Fruit fly (Drosophila melanogaster) whole organism, embryonic: Measurements from ENCODE around the gene ttm50.

ENCODE experiments used
- Abd-B ChIP-seq: fragments of 200-800 bp; sonication (Bioruptor generic); optimal IDR thresholded peaks from 2 replicates; lab custom pipeline; 2018; ENCODE audit warnings: missing biosample characterization, mild to moderate bottlenecking, missing genetic modification characterization, moderate library complexity
- B-H2 ChIP-seq: fragments of 200-800 bp; sonication (Bioruptor generic); optimal IDR thresholded peaks from 2 replicates; lab custom pipeline; 2018; ENCODE audit warnings: missing biosample characterization, mild to moderate bottlenecking, missing genetic modification characterization
- CG10462 ChIP-seq: fragments of 200-800 bp; sonication (Bioruptor generic); optimal IDR thresholded peaks from 2 replicates; lab custom pipeline; 2016; ENCODE audit warnings: missing biosample characterization, missing genetic modification characterization
- CG11504 ChIP-seq: fragments of 200-800 bp; sonication (Bioruptor generic); optimal IDR thresholded peaks from 3 replicates; lab custom pipeline; 2019; ENCODE audit warnings: missing biosample characterization, mild to moderate bottlenecking, missing genetic modification characterization, moderate library complexity
- CG12769 ChIP-seq: fragments of 200-800 bp; sonication (Bioruptor generic); optimal IDR thresholded peaks from 2 replicates; lab custom pipeline; 2019; ENCODE audit warnings: missing biosample characterization, mild to moderate bottlenecking, missing genetic modification characterization, moderate library complexity
- CG13624 ChIP-seq: fragments of 200-800 bp; sonication (Bioruptor generic); optimal IDR thresholded peaks from 2 replicates; lab custom pipeline; 2016; ENCODE audit warnings: missing biosample characterization, missing genetic modification characterization
- CG1529 ChIP-seq: fragments of 200-800 bp; sonication (Bioruptor generic); optimal IDR thresholded peaks from 3 replicates; lab custom pipeline; 2018; ENCODE audit warnings: missing biosample characterization, missing genetic modification characterization
- CG18764 ChIP-seq: fragments of 200-800 bp; sonication (Bioruptor generic); optimal IDR thresholded peaks from 3 replicates; lab custom pipeline; 2016; ENCODE audit warnings: missing biosample characterization, missing genetic modification characterization
- CG2678 ChIP-seq: fragments of 200-800 bp; sonication (Bioruptor generic); optimal IDR thresholded peaks from 3 replicates; lab custom pipeline; 2019; ENCODE audit warnings: missing biosample characterization, mild to moderate bottlenecking, missing genetic modification characterization, moderate library complexity
- CG2712 ChIP-seq: fragments of 200-800 bp; optimal IDR thresholded peaks from 3 replicates; lab custom pipeline; 2019; ENCODE audit warnings: missing biosample characterization, mild to moderate bottlenecking, missing genetic modification characterization, moderate library complexity
- CG31224 ChIP-seq: fragments of 200-800 bp; sonication (Bioruptor generic); IDR thresholded peaks from 2 replicates; pipeline ENCODE4 v1.3.6; 2022; ENCODE audit warnings: missing biosample characterization, missing genetic modification characterization
- CG31441 ChIP-seq: fragments of 200-800 bp; sonication (Bioruptor generic); IDR thresholded peaks from 2 replicates; pipeline ENCODE4 v1.3.6; 2022; ENCODE audit warnings: missing biosample characterization, missing genetic modification characterization
- CG3163 ChIP-seq: fragments of 200-800 bp; sonication (Bioruptor generic); optimal IDR thresholded peaks from 3 replicates; lab custom pipeline; 2016; ENCODE audit warnings: missing biosample characterization, missing genetic modification characterization
- CG33557 ChIP-seq: fragments of 200-800 bp; sonication (Bioruptor generic); optimal IDR thresholded peaks from 2 replicates; lab custom pipeline; 2019; ENCODE audit warnings: missing biosample characterization, mild to moderate bottlenecking, missing genetic modification characterization, moderate library complexity
- CG6791 ChIP-seq: fragments of 200-800 bp; sonication (Bioruptor generic); IDR thresholded peaks from 3 replicates; pipeline ENCODE4 v1.3.6; 2022; ENCODE audit warnings: missing biosample characterization, missing genetic modification characterization; ENCODE audit not compliant: partially characterized antibody
- CG7963 ChIP-seq: fragments of 200-800 bp; sonication (Bioruptor generic); IDR thresholded peaks from 3 replicates; pipeline ENCODE4 v1.3.6; 2022; ENCODE audit warnings: missing biosample characterization, missing genetic modification characterization; ENCODE audit not compliant: partially characterized antibody
- CG8359 ChIP-seq: fragments of 200-800 bp; sonication (Bioruptor generic); optimal IDR thresholded peaks from 2 replicates; lab custom pipeline; 2017; ENCODE audit warnings: missing biosample characterization, mild to moderate bottlenecking, missing genetic modification characterization, borderline replicate concordance
- CG9437 ChIP-seq: fragments of 200-800 bp; sonication (Bioruptor generic); optimal IDR thresholded peaks from 2 replicates; lab custom pipeline; 2018; ENCODE audit warnings: missing biosample characterization, mild to moderate bottlenecking, missing genetic modification characterization
- D19B ChIP-seq: fragments of 200-800 bp; sonication (Bioruptor generic); optimal IDR thresholded peaks from 2 replicates; lab custom pipeline; 2017; ENCODE audit warnings: missing biosample characterization, mild to moderate bottlenecking, missing genetic modification characterization
- Doc2 ChIP-seq: fragments of 200-800 bp; sonication (Bioruptor generic); IDR thresholded peaks from 2 replicates; pipeline ENCODE4 v1.3.6; 2022; ENCODE audit warnings: missing biosample characterization, missing genetic modification characterization
- Doc3 ChIP-seq: fragments of 200-800 bp; sonication (Bioruptor generic); IDR thresholded peaks from 3 replicates; pipeline ENCODE4 v1.3.6; 2022; ENCODE audit warnings: missing biosample characterization, missing genetic modification characterization; ENCODE audit not compliant: partially characterized antibody
- H2.0 ChIP-seq: fragments of 200-800 bp; sonication (Bioruptor generic); IDR thresholded peaks from 2 replicates; pipeline ENCODE4 v1.3.6; 2022; ENCODE audit warnings: missing biosample characterization, missing genetic modification characterization
- Hr3 ChIP-seq: fragments of 200-800 bp; sonication (Bioruptor generic); optimal IDR thresholded peaks from 3 replicates; lab custom pipeline; 2016; ENCODE audit warnings: missing biosample characterization, missing genetic modification characterization
- NFAT ChIP-seq: fragments of 200-800 bp; sonication (Bioruptor generic); IDR thresholded peaks from 2 replicates; pipeline ENCODE4 v1.3.6; 2022; ENCODE audit warnings: missing biosample characterization, missing genetic modification characterization
- Nf-YC ChIP-seq: fragments of 200-800 bp; optimal IDR thresholded peaks from 3 replicates; lab custom pipeline; 2019; ENCODE audit warnings: missing biosample characterization, mild to moderate bottlenecking, missing genetic modification characterization, moderate library complexity
- Opbp ChIP-seq: fragments of 200-800 bp; sonication (Bioruptor generic); IDR thresholded peaks from 3 replicates; pipeline ENCODE4 v1.3.6; 2022; ENCODE audit warnings: missing biosample characterization, missing genetic modification characterization; ENCODE audit not compliant: partially characterized antibody
- PHDP ChIP-seq: fragments of 200-800 bp; sonication (Bioruptor generic); optimal IDR thresholded peaks from 3 replicates; lab custom pipeline; 2018; ENCODE audit warnings: missing biosample characterization, mild to moderate bottlenecking, missing genetic modification characterization, moderate library complexity
- Scr ChIP-seq: fragments of 200-800 bp; sonication (Bioruptor generic); IDR thresholded peaks from 2 replicates; pipeline ENCODE4 v1.3.6; 2022; ENCODE audit warnings: missing biosample characterization, missing genetic modification characterization; ENCODE audit not compliant: partially characterized antibody
- ap ChIP-seq: fragments of 200-800 bp; sonication (Bioruptor generic); IDR thresholded peaks from 2 replicates; pipeline ENCODE4 v1.3.6; 2022; ENCODE audit warnings: missing biosample characterization, missing genetic modification characterization
- ara ChIP-seq: fragments of 200-800 bp; sonication (Bioruptor generic); IDR thresholded peaks from 2 replicates; pipeline ENCODE4 v1.3.6; 2022; ENCODE audit warnings: missing biosample characterization, missing genetic modification characterization
- bab2 ChIP-seq: fragments of 200-800 bp; sonication (Bioruptor generic); optimal IDR thresholded peaks from 2 replicates; lab custom pipeline; 2016; ENCODE audit warnings: missing biosample characterization, missing genetic modification characterization
- chinmo ChIP-seq: fragments of 200-800 bp; sonication (Bioruptor generic); IDR thresholded peaks from 4 replicates; pipeline ENCODE4 v1.3.6; 2022; ENCODE audit warnings: missing biosample characterization, missing genetic modification characterization; ENCODE audit not compliant: partially characterized antibody
- crc ChIP-seq: fragments of 200-800 bp; sonication (Bioruptor generic); optimal IDR thresholded peaks from 2 replicates; lab custom pipeline; 2016; ENCODE audit warnings: missing biosample characterization, missing genetic modification characterization
- danr ChIP-seq: fragments of 200-800 bp; sonication (Bioruptor generic); IDR thresholded peaks from 2 replicates; pipeline ENCODE4 v1.3.6; 2022; ENCODE audit warnings: missing biosample characterization, missing genetic modification characterization
- disco-r ChIP-seq: fragments of 200-800 bp; sonication (Bioruptor generic); optimal IDR thresholded peaks from 2 replicates; lab custom pipeline; 2016; ENCODE audit warnings: missing biosample characterization, missing genetic modification characterization
- ems ChIP-seq: fragments of 200-800 bp; sonication (Bioruptor generic); optimal IDR thresholded peaks from 3 replicates; lab custom pipeline; 2016; ENCODE audit warnings: missing biosample characterization, missing genetic modification characterization
- gsb ChIP-seq: fragments of 200-800 bp; sonication (Bioruptor generic); IDR thresholded peaks from 2 replicates; pipeline ENCODE4 v1.3.6; 2022; ENCODE audit warnings: missing biosample characterization, missing genetic modification characterization
- inv ChIP-seq: fragments of 200-800 bp; sonication (Bioruptor generic); IDR thresholded peaks from 2 replicates; pipeline ENCODE4 v1.3.6; 2022; ENCODE audit warnings: missing biosample characterization, missing genetic modification characterization; ENCODE audit not compliant: partially characterized antibody
- jing ChIP-seq: fragments of 200-800 bp; sonication (Bioruptor generic); optimal IDR thresholded peaks from 2 replicates; lab custom pipeline; 2018; ENCODE audit warnings: missing biosample characterization, mild to moderate bottlenecking, missing genetic modification characterization
- kay ChIP-seq: fragments of 200-800 bp; sonication (Bioruptor generic); optimal IDR thresholded peaks from 2 replicates; lab custom pipeline; 2016; ENCODE audit warnings: missing biosample characterization, missing genetic modification characterization
- p53 ChIP-seq: fragments of 200-800 bp; sonication (Bioruptor generic); optimal IDR thresholded peaks from 2 replicates; lab custom pipeline; 2016; ENCODE audit warnings: missing biosample characterization, missing genetic modification characterization
- pita ChIP-seq: fragments of 200-800 bp; sonication (Bioruptor generic); optimal IDR thresholded peaks from 2 replicates; lab custom pipeline; 2017; ENCODE audit warnings: missing biosample characterization, mild to moderate bottlenecking, missing genetic modification characterization
- pum ChIP-seq: fragments of 200-800 bp; sonication (Bioruptor generic); optimal IDR thresholded peaks from 2 replicates; lab custom pipeline; 2016; ENCODE audit warnings: missing biosample characterization, missing genetic modification characterization
- run ChIP-seq: fragments of 200-800 bp; sonication (Bioruptor generic); optimal IDR thresholded peaks from 3 replicates; lab custom pipeline; 2018; ENCODE audit warnings: missing biosample characterization, mild to moderate bottlenecking, missing genetic modification characterization
- scrt ChIP-seq: fragments of 200-800 bp; sonication (Bioruptor generic); optimal IDR thresholded peaks from 2 replicates; lab custom pipeline; 2018; ENCODE audit warnings: missing biosample characterization, mild to moderate bottlenecking, missing genetic modification characterization, moderate library complexity
- sens-2 ChIP-seq: fragments of 200-800 bp; sonication (Bioruptor generic); IDR thresholded peaks from 2 replicates; pipeline ENCODE4 v1.3.6; 2022; ENCODE audit warnings: missing biosample characterization, missing genetic modification characterization
- slp2 ChIP-seq: fragments of 200-800 bp; sonication (Bioruptor generic); optimal IDR thresholded peaks from 2 replicates; lab custom pipeline; 2016; ENCODE audit warnings: missing biosample characterization, missing genetic modification characterization
- tin ChIP-seq: fragments of 200-800 bp; sonication (Bioruptor generic); optimal IDR thresholded peaks from 3 replicates; lab custom pipeline; 2016; ENCODE audit warnings: missing biosample characterization, missing genetic modification characterization
- unc-4 ChIP-seq: fragments of 200-800 bp; sonication (Bioruptor generic); IDR thresholded peaks from 2 replicates; pipeline ENCODE4 v1.3.6; 2022; ENCODE audit warnings: missing biosample characterization, missing genetic modification characterization; ENCODE audit not compliant: partially characterized antibody
- vvl ChIP-seq: fragments of 200-800 bp; sonication (Bioruptor generic); IDR thresholded peaks from 2 replicates; pipeline ENCODE4 v1.3.6; 2022; ENCODE audit warnings: missing biosample characterization, missing genetic modification characterization
- yki ChIP-seq: fragments of >200 bp; optimal IDR thresholded peaks from 3 replicates; lab custom pipeline; 2018

ttm50 gene

DNA sequence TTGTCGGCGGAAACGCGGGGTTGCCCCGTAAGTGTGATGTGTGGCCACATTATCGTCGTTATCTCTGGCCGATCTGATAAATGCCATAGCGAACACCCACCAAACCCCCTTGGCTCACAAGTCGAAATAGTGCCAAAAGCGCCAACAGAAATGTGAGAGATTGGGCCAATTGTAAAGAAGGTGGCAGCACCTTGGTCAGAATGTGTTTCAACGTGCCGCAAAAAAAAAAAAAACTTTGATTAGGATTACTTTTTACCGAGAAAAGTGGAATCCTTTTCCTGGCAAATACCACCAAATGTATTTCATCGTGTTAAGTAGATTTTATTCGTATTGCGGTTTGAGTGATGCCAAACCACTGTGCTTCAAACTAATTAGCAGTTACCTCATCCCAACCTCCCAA lies 11.0 kb upstream of the ttm50 start (continued):
- TF ChIP-seq p53 (GFP tag; lab: Kevin White, UChicago) (no peak), Opbp (no peak), D19B (GFP tag; lab: Kevin White, UChicago) (peak; percentile 76), CG31224 (peak; percentile 85), CG10462 (GFP tag; lab: Kevin White, UChicago) (peak; percentile 2), CG7963 (no peak), chinmo (no peak), CG33557 (no peak), CG2712 (peak; percentile 32), pita (GFP tag; lab: Kevin White, UChicago) (no peak), CG18764 (GFP tag; lab: Kevin White, UChicago) (peak; percentile 32), inv (GFP tag; lab: Robert Waterston, UW) (no peak), CG6791 (0 out of 3 replicates have a peak, but pooled peaks have one; percentile 19), CG2678 (tag; lab: Kevin White, UChicago) (peak; percentile 86), B-H2 (GFP tag; lab: Kevin White, UChicago) (no peak), ems (GFP tag; lab: Kevin White, UChicago) (peak; percentile 73), CG8359 (no peak), CG3163 (GFP tag; lab: Kevin White, UChicago) (peak; percentile 60), Scr (GFP tag; lab: Robert Waterston, UW) (no peak), kay (GFP tag; lab: Kevin White, UChicago) (peak; percentile 14), CG12769 (tag; lab: Kevin White, UChicago) (peak; percentile 71), Doc3 (GFP tag; lab: Robert Waterston, UW) (no peak), Hr3 (GFP tag; lab: Kevin White, UChicago) (peak; percentile 72), ap (peak; percentile 79), Doc2 (peak; percentile 61), vvl (peak; percentile 92), bab2 (GFP tag; lab: Kevin White, UChicago) (peak; percentile 78), ara (GFP tag; lab: Robert Waterston, UW) (peak; percentile 55; the same call in 1 of the 2 replicates), slp2 (GFP tag; lab: Kevin White, UChicago) (peak; percentile 75), jing (GFP tag; lab: Kevin White, UChicago) (no peak), run (no peak), Abd-B (peak; percentile 69), CG31441 (GFP tag; lab: Robert Waterston, UW) (peak; percentile 66; the same call in 1 of the 2 replicates), danr (GFP tag; lab: Robert Waterston, UW) (peak; percentile 73), gsb (peak; percentile 91), tin (GFP tag; lab: Kevin White, UChicago) (peak; percentile 50), NFAT (GFP tag; lab: Robert Waterston, UW) (peak; percentile 86), pum (peak; percentile 50), PHDP (peak; percentile 79), unc-4 (GFP tag; lab: Robert Waterston, UW) (no peak), CG1529 (no peak), H2.0 (GFP tag; lab: Robert Waterston, UW) (peak; percentile 86), CG13624 (GFP tag; lab: Kevin White, UChicago) (peak; percentile 81), yki (lab: Kevin White, UChicago) (no peak), sens-2 (GFP tag; lab: Robert Waterston, UW) (peak; percentile 72; the same call in 1 of the 2 replicates), CG9437 (GFP tag; lab: Kevin White, UChicago) (peak; percentile 1), CG11504 (tag; lab: Kevin White, UChicago) (peak; percentile 80), Nf-YC (no peak), scrt (GFP tag; lab: Kevin White, UChicago) (peak; percentile 63), crc (peak; percentile 78), disco-r (peak; percentile 25)
